Fruit fly (Drosophila melanogaster) S2 (cell line): ENCODE results near the gene Polr1H.

Experiments used
- CG8478 ChIP-seq: fragments of >200 bp; optimal IDR thresholded peaks from 2 replicates; lab custom pipeline; 2018
- CTCF ChIP-seq, 2 experiments: fragments of >200 bp; optimal IDR thresholded peaks; 2 replicates each; lab custom pipeline; 2018

Gene Polr1H

DNA sequence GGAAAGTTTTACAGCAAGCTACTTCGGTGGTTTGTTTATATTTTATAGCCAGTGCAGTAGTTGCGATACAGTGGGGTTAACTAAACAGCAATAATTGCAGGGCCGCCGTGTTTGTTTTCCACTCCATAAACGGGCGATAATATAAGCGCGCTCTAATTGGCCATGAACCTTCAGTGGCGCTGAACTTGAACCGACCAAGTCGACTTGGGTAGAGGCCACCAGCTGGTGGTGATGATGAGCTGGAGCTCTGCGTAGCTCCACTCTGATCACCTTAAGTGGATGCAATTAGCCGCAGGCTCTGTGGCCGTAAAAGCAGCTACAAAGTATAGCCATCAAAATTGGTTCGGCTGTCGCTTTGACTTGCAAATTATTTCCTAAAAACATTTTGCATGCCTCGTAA is 2.4 kb upstream of the Polr1H start:
- TF ChIP-seq CG8478 (lab: Kevin White, UChicago) (no peak), CTCF (optimal IDR thresholded peaks at IDR 0.05; lab: Kevin White, UChicago) (no peak)

dm6 chr3R:21775766-21776165 is 1.9 kb downstream of the Polr1H start, which contains the start of the genes GABA-B-R2 and CG6800:
TSS of gene GABA-B-R2 (minus strand) at chr3R:21775840.
TSS of gene CG6800 (plus strand) at chr3R:21776138.
- TF ChIP-seq CTCF (optimal IDR thresholded peaks at IDR 0.05; lab: Kevin White, UChicago) = no peak
- TF ChIP-seq CG8478 (lab: Kevin White, UChicago) = no peak

dm6 chr3R:21769218-21769617 is 8.4 kb downstream of the Polr1H start, which contains the start of gene Burs:
TSS of gene Burs (plus strand) at chr3R:21769518.
- no peak for TF ChIP-seq CG8478 (lab: Kevin White, UChicago)
- no peak for TF ChIP-seq CTCF (optimal IDR thresholded peaks at IDR 0.05; lab: Kevin White, UChicago)

DNA sequence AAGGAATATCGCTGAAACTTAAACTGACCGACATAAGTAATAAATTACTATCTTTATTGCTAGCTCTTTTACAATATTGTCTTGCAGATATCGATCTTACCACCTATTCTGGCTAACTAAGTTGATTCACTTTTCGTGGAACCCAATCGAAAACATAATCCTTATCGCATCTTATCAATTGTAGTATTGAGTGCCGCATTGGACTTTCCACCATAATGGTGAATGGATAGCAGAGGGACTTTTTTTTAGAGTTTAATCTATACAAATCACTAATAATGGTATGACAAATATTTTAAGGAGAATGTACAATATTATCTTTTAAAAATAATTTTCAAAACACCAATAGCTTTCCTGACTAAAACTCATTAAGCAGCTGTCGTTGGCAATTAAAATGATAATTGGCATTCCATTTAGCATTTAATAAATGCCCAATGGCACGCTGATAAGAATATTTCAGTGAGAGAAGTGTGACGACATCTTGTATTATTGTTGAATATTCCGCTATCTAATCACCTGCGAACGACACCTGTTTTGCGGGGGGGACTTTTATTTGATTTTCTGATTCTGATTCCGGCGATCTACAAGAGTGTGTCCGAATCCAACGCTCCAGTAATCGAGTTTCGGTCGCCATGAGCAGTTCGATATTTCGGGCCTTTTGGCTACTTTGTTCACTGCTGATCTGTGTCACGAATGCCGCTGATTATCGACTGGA is 19.3 kb downstream of the Polr1H start, which contains the start of gene CG42335:
Gene CG42335 (plus strand): TSS at position 620 of the 712 bp plus-strand sequence.
- TF ChIP-seq CTCF (optimal IDR thresholded peaks at IDR 0.05; lab: Kevin White, UChicago) = no peak
- TF ChIP-seq CG8478 (lab: Kevin White, UChicago) = no peak

DNA sequence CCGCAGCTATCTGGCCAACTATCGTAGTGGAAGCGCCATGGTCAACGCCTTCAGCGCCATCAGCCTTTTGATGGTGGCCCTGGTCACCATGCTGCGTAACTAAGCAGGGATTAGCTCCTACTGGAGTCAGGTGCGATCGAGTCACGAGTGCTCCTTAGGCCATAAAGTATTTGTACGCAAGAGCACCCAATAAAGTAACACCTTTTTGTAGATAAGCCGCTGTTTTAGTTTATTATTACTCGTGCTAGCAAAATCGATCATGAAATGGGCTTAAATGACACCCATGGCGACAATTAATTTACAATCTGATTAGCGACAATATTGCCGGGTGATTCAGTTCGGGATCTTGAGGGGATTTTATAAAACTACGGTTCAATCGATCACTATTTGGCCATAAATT is 20.1 kb downstream of the Polr1H start:
- TF ChIP-seq CTCF (optimal IDR thresholded peaks at IDR 0.05; lab: Kevin White, UChicago) = no peak
- TF ChIP-seq CG8478 (lab: Kevin White, UChicago) = no peak

DNA sequence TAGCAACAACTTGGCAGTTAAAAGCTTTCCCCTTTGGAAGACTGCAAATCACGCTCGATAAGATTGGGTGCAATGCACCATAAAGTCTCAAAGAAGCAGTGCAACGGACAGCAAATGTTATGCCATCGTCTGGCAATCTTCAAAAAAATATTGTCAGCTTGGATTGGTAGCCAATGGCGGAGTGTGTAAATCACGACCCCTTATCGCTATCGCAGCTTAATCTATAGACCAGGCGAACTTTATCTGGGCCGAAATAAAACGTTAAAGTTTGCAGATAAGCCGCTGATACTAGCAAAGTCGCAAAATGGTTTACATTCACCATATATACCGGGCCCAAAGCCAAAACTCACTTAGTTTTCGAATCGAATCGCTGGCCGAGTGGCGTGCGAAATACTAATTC is 23.7 kb downstream of the Polr1H start, which contains the start of gene CG31198:
Gene CG31198 (plus strand): TSS at position 351 of the 400 bp plus-strand sequence.
- TF ChIP-seq CTCF (optimal IDR thresholded peaks at IDR 0.05; lab: Kevin White, UChicago) = no peak
- TF ChIP-seq CG8478 (lab: Kevin White, UChicago) = no peak

- TF ChIP-seq CTCF (optimal IDR thresholded peaks at IDR 0.05; lab: Kevin White, UChicago) = no peak
Observed at dm6 chr3R:21753099-21753498, 24.5 kb downstream of the Polr1H start.

- TF ChIP-seq CTCF (optimal IDR thresholded peaks at IDR 0.05; lab: Kevin White, UChicago) = no peak
- no peak for TF ChIP-seq CG8478 (lab: Kevin White, UChicago)
Observed at dm6 chr3R:21748954-21749920, 28.4 kb downstream of the Polr1H start, which contains the start of gene CG31233. TSS of gene CG31233 (plus strand) at chr3R:21749853.

DNA sequence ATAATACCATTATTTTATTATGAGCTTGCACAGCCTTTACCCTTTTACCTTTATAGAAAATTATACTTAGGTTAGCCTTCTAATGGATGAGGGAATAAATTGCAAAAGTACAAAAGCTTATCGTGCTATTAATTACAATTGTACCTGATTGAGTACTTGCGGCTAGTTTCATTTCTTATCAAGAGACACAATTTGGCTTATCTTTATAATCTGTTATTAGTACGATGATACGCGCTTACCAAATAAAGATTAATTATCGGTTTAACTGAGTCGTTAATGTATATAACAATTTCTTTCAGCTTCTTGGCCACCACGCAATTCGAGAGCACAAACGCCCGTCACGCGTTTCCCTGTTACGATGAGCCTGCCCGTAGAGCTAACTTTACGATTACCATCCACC is 31.8 kb downstream of the Polr1H start:
- TF ChIP-seq CG8478 (lab: Kevin White, UChicago) (no peak), CTCF (optimal IDR thresholded peaks at IDR 0.05; lab: Kevin White, UChicago) (no peak)

DNA sequence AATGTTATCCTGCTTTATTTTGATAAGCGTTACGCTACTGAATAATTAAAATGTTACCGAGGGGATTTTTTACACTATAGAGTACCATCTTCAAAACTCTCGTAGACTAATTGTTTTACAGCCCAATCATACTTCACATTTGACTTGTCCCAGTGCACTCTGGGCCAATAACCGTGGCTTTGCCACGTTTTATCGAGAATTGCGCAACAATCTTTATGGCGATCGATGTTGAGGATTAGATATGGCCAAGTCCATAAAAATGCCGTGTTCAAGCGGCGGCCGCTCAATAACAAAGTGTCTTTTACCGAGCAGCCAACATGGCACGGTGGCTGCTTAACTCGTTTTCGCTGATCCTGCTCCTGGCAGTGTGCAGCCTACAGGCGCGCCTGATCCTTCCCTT is 32.7 kb downstream of the Polr1H start, which contains the start of gene CG31343:
Gene CG31343 (plus strand): TSS at position 279 of the 400 bp plus-strand sequence.
- TF ChIP-seq CTCF (optimal IDR thresholded peaks at IDR 0.05; lab: Kevin White, UChicago) (no peak), CG8478 (lab: Kevin White, UChicago) (no peak)

- no peak for TF ChIP-seq CG8478 (lab: Kevin White, UChicago)
- no peak for TF ChIP-seq CTCF (optimal IDR thresholded peaks at IDR 0.05; lab: Kevin White, UChicago)
Observed at dm6 chr3R:21740766-21741350, 36.8 kb downstream of the Polr1H start.

dm6 chr3R:21739750-21740319 is 37.8 kb downstream of the Polr1H start, which contains the start of gene CG5849:
TSS of gene CG5849 (plus strand) at chr3R:21740105.
- TF ChIP-seq CTCF (optimal IDR thresholded peaks at IDR 0.05; lab: Kevin White, UChicago) (no peak), CG8478 (lab: Kevin White, UChicago) (no peak)

DNA sequence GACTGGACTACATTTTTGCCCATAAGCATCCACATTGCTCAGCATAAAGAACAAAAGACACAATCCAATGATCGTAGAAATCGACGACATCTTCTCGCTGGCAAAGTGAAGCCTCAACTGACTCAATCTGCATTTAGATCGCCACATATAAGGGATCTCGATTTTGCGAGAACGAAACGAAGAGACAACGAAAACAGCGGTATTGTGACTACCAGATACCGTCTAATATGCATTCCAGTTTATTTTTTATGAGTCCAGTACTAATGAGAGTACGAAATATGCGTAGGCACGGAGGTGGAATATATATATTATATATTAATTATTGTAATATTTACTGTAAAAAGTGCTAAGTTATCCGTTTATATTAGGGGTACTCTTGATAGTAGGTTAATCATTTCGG is 38.6 kb downstream of the Polr1H start, which contains the start of gene CG34034:
Gene CG34034 (minus strand): TSS at position 101 of the 400 bp plus-strand sequence.
- TF ChIP-seq CG8478 (lab: Kevin White, UChicago) (no peak), CTCF (optimal IDR thresholded peaks at IDR 0.05; lab: Kevin White, UChicago) (no peak)

DNA sequence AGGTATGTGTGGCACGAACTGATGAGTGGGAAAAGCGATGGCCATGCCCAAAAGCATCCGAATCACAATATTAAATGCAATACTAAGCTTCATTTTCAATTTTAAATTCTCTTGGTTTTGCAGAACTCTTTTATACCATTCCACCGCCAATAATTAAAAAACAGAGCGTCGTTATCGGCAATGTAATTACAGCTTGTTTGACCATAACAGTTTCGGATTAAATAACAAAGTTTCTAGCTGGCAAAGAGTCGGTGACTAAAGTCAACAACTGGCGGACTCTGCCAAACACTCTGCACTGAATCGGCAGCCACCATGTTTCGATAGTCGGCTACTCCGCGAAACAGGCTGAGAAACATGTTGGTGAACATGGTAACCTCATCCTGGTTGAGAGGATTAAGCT is 40.4 kb downstream of the Polr1H start, which contains the start of gene CG42870:
Gene CG42870 (minus strand): TSS at position 101 of the 400 bp plus-strand sequence.
- TF ChIP-seq CG8478 (lab: Kevin White, UChicago) = no peak
- no peak for TF ChIP-seq CTCF (optimal IDR thresholded peaks at IDR 0.05; lab: Kevin White, UChicago)
